Fruit fly (Drosophila melanogaster) whole organism, embryonic: ENCODE results near the gene CG43072.
A peak's percentile ranks its signal among the peaks of the same experiment; 100 is the strongest.

Experiments used
- CG12155 ChIP-seq: fragments of 200-800 bp; sonication (Bioruptor generic); optimal IDR thresholded peaks from 3 replicates; lab custom pipeline; 2016; ENCODE audit warnings: missing biosample characterization, missing genetic modification characterization
- CG12391 ChIP-seq: fragments of 200-800 bp; sonication (Bioruptor generic); optimal IDR thresholded peaks from 3 replicates; lab custom pipeline; 2018; ENCODE audit warnings: missing biosample characterization, mild to moderate bottlenecking, missing genetic modification characterization, moderate library complexity
- CG13123 ChIP-seq: fragments of 200-800 bp; sonication (Bioruptor generic); optimal IDR thresholded peaks from 2 replicates; lab custom pipeline; 2016; ENCODE audit warnings: missing biosample characterization, missing genetic modification characterization
- CG13894 ChIP-seq: fragments of 200-800 bp; sonication (Bioruptor generic); optimal IDR thresholded peaks from 3 replicates; lab custom pipeline; 2018; ENCODE audit warnings: missing biosample characterization, mild to moderate bottlenecking, missing genetic modification characterization, moderate library complexity
- CG14014 ChIP-seq: fragments of 200-800 bp; sonication (Bioruptor generic); IDR thresholded peaks from 2 replicates; pipeline ENCODE4 v1.3.6; 2022; ENCODE audit warnings: missing biosample characterization, missing genetic modification characterization
- CG14050 ChIP-seq: fragments of 200-800 bp; sonication (Bioruptor generic); IDR thresholded peaks from 3 replicates; pipeline ENCODE4 v1.3.6; 2022; ENCODE audit warnings: missing biosample characterization, missing genetic modification characterization
- CG14965 ChIP-seq: fragments of 200-800 bp; sonication (Bioruptor generic); optimal IDR thresholded peaks from 2 replicates; lab custom pipeline; 2016; ENCODE audit warnings: missing biosample characterization, missing genetic modification characterization, borderline replicate concordance
- CG15479 ChIP-seq: fragments of 200-800 bp; sonication (Bioruptor generic); optimal IDR thresholded peaks from 3 replicates; lab custom pipeline; 2019; ENCODE audit warnings: missing biosample characterization, mild to moderate bottlenecking, missing genetic modification characterization, moderate library complexity
- CG17612 ChIP-seq: fragments of 200-800 bp; sonication (Bioruptor generic); IDR thresholded peaks from 2 replicates; pipeline ENCODE4 v1.3.6; 2022; ENCODE audit warnings: missing biosample characterization, missing genetic modification characterization
- CG2678 ChIP-seq: fragments of 200-800 bp; sonication (Bioruptor generic); optimal IDR thresholded peaks from 3 replicates; lab custom pipeline; 2019; ENCODE audit warnings: missing biosample characterization, mild to moderate bottlenecking, missing genetic modification characterization, moderate library complexity
- CG4820 ChIP-seq: fragments of 200-800 bp; sonication (Bioruptor generic); optimal IDR thresholded peaks from 3 replicates; lab custom pipeline; 2016; ENCODE audit warnings: missing biosample characterization, missing genetic modification characterization
- CG4854 ChIP-seq: fragments of 200-800 bp; sonication (Bioruptor generic); optimal IDR thresholded peaks from 2 replicates; lab custom pipeline; 2016; ENCODE audit warnings: missing biosample characterization, missing genetic modification characterization, inconsistent platforms
- CG6272 ChIP-seq: fragments of 200-800 bp; sonication (Bioruptor generic); IDR thresholded peaks from 2 replicates; pipeline ENCODE4 v1.3.6; 2022; ENCODE audit warnings: missing biosample characterization, missing genetic modification characterization
- CG6654 ChIP-seq: fragments of 200-800 bp; sonication (Bioruptor generic); optimal IDR thresholded peaks from 2 replicates; lab custom pipeline; 2017; ENCODE audit warnings: missing biosample characterization, mild to moderate bottlenecking, missing genetic modification characterization
- CG6765 ChIP-seq: fragments of 200-800 bp; sonication (Bioruptor generic); optimal IDR thresholded peaks from 3 replicates; lab custom pipeline; 2017; ENCODE audit warnings: missing biosample characterization, mild to moderate bottlenecking, missing genetic modification characterization
- CG7928 ChIP-seq: fragments of 200-800 bp; sonication (Bioruptor generic); optimal IDR thresholded peaks from 2 replicates; lab custom pipeline; 2017; ENCODE audit warnings: missing biosample characterization, mild to moderate bottlenecking, missing genetic modification characterization
- CG8765 ChIP-seq: fragments of 200-800 bp; sonication (Bioruptor generic); IDR thresholded peaks from 2 replicates; pipeline ENCODE4 v1.3.6; 2022; ENCODE audit warnings: missing biosample characterization, missing genetic modification characterization
- CG9817 ChIP-seq: fragments of 200-800 bp; sonication (Bioruptor generic); optimal IDR thresholded peaks from 2 replicates; lab custom pipeline; 2018; ENCODE audit warnings: missing biosample characterization, mild to moderate bottlenecking, missing genetic modification characterization, moderate library complexity
- CG9876 ChIP-seq: fragments of 200-800 bp; sonication (Bioruptor generic); optimal IDR thresholded peaks from 2 replicates; lab custom pipeline; 2016; ENCODE audit warnings: missing biosample characterization, missing genetic modification characterization
- Dad ChIP-seq: fragments of 200-800 bp; sonication (Bioruptor generic); optimal IDR thresholded peaks from 3 replicates; lab custom pipeline; 2016; ENCODE audit warnings: missing biosample characterization, missing genetic modification characterization
- Dp ChIP-seq: fragments of 200-800 bp; sonication (Bioruptor generic); optimal IDR thresholded peaks from 2 replicates; lab custom pipeline; 2018; ENCODE audit warnings: missing biosample characterization, mild to moderate bottlenecking, missing genetic modification characterization, moderate library complexity
- Eip74EF ChIP-seq, 2 experiments: fragments of 200-800 bp in 1 of 2; fragments of >200 bp in 1 of 2; sonication (Bioruptor generic) in 1 of 2; optimal IDR thresholded peaks; 2 replicates each; lab custom pipeline; 2017 to 2019; ENCODE audit warnings: missing biosample characterization in 2 of 2, missing genetic modification characterization in 2 of 2, mild to moderate bottlenecking in 1 of 2, moderate library complexity in 1 of 2
- Ets65A ChIP-seq: fragments of 200-800 bp; sonication (Bioruptor generic); peaks from one replicate; lab custom pipeline; 2016; ENCODE audit warnings: missing biosample characterization, missing genetic modification characterization
- Ets97D ChIP-seq: fragments of 200-800 bp; sonication (Bioruptor generic); optimal IDR thresholded peaks from 3 replicates; lab custom pipeline; 2016; ENCODE audit warnings: missing biosample characterization, missing genetic modification characterization
- Fer3 ChIP-seq: fragments of 200-800 bp; sonication (Bioruptor generic); optimal IDR thresholded peaks from 2 replicates; lab custom pipeline; 2018; ENCODE audit warnings: missing biosample characterization, mild to moderate bottlenecking, missing genetic modification characterization, moderate library complexity
- H15 ChIP-seq: fragments of 200-800 bp; sonication (Bioruptor generic); IDR thresholded peaks from 3 replicates; pipeline ENCODE4 v1.3.6; 2022; ENCODE audit warnings: missing biosample characterization, missing genetic modification characterization
- Hsf ChIP-seq: fragments of 200-800 bp; sonication (Bioruptor generic); optimal IDR thresholded peaks from 3 replicates; lab custom pipeline; 2016; ENCODE audit warnings: missing biosample characterization, missing genetic modification characterization
- MTF-1 ChIP-seq: fragments of 200-800 bp; sonication (Bioruptor generic); optimal IDR thresholded peaks from 2 replicates; lab custom pipeline; 2018; ENCODE audit warnings: missing biosample characterization, mild to moderate bottlenecking, missing genetic modification characterization, borderline replicate concordance
- Oaz ChIP-seq: fragments of 200-800 bp; sonication (Bioruptor generic); IDR thresholded peaks from 2 replicates; pipeline ENCODE4 v1.3.6; 2022; ENCODE audit warnings: missing biosample characterization, missing genetic modification characterization
- Pdp1 ChIP-seq, 2 experiments: fragments of 200-800 bp; sonication (Bioruptor generic); optimal IDR thresholded peaks; 3 replicates each; lab custom pipeline; 2016; ENCODE audit warnings: missing biosample characterization in 2 of 2, missing genetic modification characterization in 2 of 2, mild to moderate bottlenecking in 1 of 2, moderate library complexity in 1 of 2
- Poxn ChIP-seq: fragments of 200-800 bp; sonication (Bioruptor generic); IDR thresholded peaks from 2 replicates; pipeline ENCODE4 v1.3.6; 2022; ENCODE audit warnings: missing biosample characterization, missing genetic modification characterization
- Sox100B ChIP-seq: fragments of 200-800 bp; sonication (Bioruptor generic); optimal IDR thresholded peaks from 3 replicates; lab custom pipeline; 2018; ENCODE audit warnings: missing biosample characterization, mild to moderate bottlenecking, missing genetic modification characterization
- Tbp ChIP-seq: fragments of >200 bp; optimal IDR thresholded peaks from 2 replicates; lab custom pipeline; 2018; ENCODE audit warnings: missing biosample characterization, missing genetic modification characterization
- Trl ChIP-seq, 3 experiments: fragments of >200 bp in 2 of 3; fragments of 200-800 bp in 1 of 3; sonication (Bioruptor generic) in 1 of 3; optimal IDR thresholded peaks; 2 replicates in 1 of 3; 3 replicates in 2 of 3; lab custom pipeline; 2016 to 2017; ENCODE audit warnings: missing biosample characterization in 1 of 3, missing genetic modification characterization in 1 of 3
- ash1 ChIP-seq: fragments of 200-800 bp; sonication (Bioruptor generic); optimal IDR thresholded peaks from 2 replicates; lab custom pipeline; 2018; ENCODE audit warnings: missing biosample characterization, mild to moderate bottlenecking, missing genetic modification characterization
- bsh ChIP-seq, 2 experiments: fragments of 200-800 bp; sonication (Bioruptor generic); optimal IDR thresholded peaks; 2 replicates each; lab custom pipeline; 2017 to 2018; ENCODE audit warnings: mild to moderate bottlenecking in 2 of 2, missing biosample characterization in 2 of 2, missing genetic modification characterization in 2 of 2, moderate library complexity in 1 of 2
- chn ChIP-seq: fragments of 200-800 bp; sonication (Bioruptor generic); optimal IDR thresholded peaks from 2 replicates; lab custom pipeline; 2016; ENCODE audit warnings: missing biosample characterization, missing genetic modification characterization
- crp ChIP-seq, 2 experiments: fragments of 200-800 bp; sonication (Bioruptor generic); optimal IDR thresholded peaks; 2 replicates in 1 of 2; 3 replicates in 1 of 2; lab custom pipeline; 2017; ENCODE audit warnings: missing biosample characterization in 2 of 2, missing genetic modification characterization in 2 of 2, mild to moderate bottlenecking in 1 of 2, moderate library complexity in 1 of 2
- fd102C ChIP-seq: fragments of 200-800 bp; sonication (Bioruptor generic); optimal IDR thresholded peaks from 2 replicates; lab custom pipeline; 2018; ENCODE audit warnings: missing biosample characterization, mild to moderate bottlenecking, missing genetic modification characterization, moderate library complexity
- gro ChIP-seq: fragments of 200-800 bp; sonication (Bioruptor generic); optimal IDR thresholded peaks from 2 replicates; lab custom pipeline; 2016; ENCODE audit warnings: missing biosample characterization, missing genetic modification characterization
- pita ChIP-seq: fragments of 200-800 bp; sonication (Bioruptor generic); optimal IDR thresholded peaks from 2 replicates; lab custom pipeline; 2017; ENCODE audit warnings: missing biosample characterization, mild to moderate bottlenecking, missing genetic modification characterization
- ro ChIP-seq: fragments of 200-800 bp; sonication (Bioruptor generic); IDR thresholded peaks from 2 replicates; pipeline ENCODE4 v1.3.6; 2022; ENCODE audit warnings: missing biosample characterization, missing genetic modification characterization
- salm ChIP-seq: fragments of 200-800 bp; sonication (Bioruptor generic); optimal IDR thresholded peaks from 2 replicates; lab custom pipeline; 2018; ENCODE audit warnings: missing biosample characterization, mild to moderate bottlenecking, missing genetic modification characterization
- sens-2 ChIP-seq: fragments of 200-800 bp; sonication (Bioruptor generic); IDR thresholded peaks from 2 replicates; pipeline ENCODE4 v1.3.6; 2022; ENCODE audit warnings: missing biosample characterization, missing genetic modification characterization
- sisA ChIP-seq: fragments of 200-800 bp; sonication (Bioruptor generic); IDR thresholded peaks from 2 replicates; pipeline ENCODE4 v1.3.6; 2022; ENCODE audit warnings: missing biosample characterization, missing genetic modification characterization
- sna ChIP-seq: fragments of 200-800 bp; sonication (Bioruptor generic); IDR thresholded peaks from 2 replicates; pipeline ENCODE4 v1.3.6; 2022; ENCODE audit warnings: missing biosample characterization, missing genetic modification characterization; ENCODE audit not compliant: partially characterized antibody
- tin ChIP-seq: fragments of 200-800 bp; sonication (Bioruptor generic); optimal IDR thresholded peaks from 3 replicates; lab custom pipeline; 2016; ENCODE audit warnings: missing biosample characterization, missing genetic modification characterization

Gene CG43072

DNA sequence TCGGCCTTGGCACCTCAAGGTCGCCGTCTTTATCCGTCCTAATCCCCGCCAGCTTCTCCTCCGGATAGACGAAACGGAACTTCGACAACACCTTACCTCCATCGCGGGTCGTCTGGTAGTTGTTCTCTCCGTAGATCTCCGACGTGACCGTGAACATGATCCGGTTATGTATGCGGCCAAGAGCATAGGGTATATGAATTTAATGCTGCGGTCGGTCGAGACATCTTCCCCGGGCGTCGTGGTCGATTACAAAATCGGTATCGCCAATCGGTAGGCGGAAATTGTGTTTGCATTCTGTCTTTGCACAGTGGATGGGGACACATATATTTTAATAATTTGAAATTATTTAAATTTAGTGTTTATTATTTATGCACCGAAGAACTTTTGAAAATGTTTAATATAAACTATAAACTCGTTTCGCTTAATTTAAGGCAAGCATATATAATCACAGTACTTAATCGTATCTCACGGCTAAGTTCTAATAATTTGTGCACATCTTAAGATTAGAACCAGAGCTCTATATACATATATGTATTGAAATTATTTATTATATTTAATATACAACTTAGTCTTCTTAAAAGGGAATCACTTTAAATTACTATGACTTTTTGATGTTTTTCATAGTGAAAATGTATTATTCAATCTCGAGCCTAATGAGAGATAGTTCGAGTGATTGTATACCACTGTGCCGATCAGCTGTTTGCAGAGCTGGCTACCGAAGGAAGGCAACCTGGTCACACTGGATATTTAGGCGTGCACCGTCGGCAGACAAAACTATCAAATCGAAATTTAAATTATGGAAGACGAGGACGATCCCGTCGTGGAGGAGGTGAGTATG, 34.3 kb upstream of the CG43072 start, which contains the start of the genes CG10584 and Polr3E (continued):
- TF ChIP-seq CG12155: peak; percentile 79
- TF ChIP-seq CG9876 (GFP tag; lab: Kevin White, UChicago): peak; percentile 34
- TF ChIP-seq Trl (optimal IDR thresholded peaks at IDR 0.05; lab: Kevin White, UChicago): no peak
- peak; percentile 44 for TF ChIP-seq Trl (GFP tag; optimal IDR thresholded peaks at IDR 0.05; lab: Kevin White, UChicago)
- TF ChIP-seq CG6654: peak; percentile 81
- peak; percentile 78 for TF ChIP-seq CG6272
- peak; percentile 35 for TF ChIP-seq Ets97D (GFP tag; lab: Kevin White, UChicago)
- peak; percentile 91 for TF ChIP-seq salm (tag; lab: Kevin White, UChicago)
- peak; percentile 64 for TF ChIP-seq CG7928 (GFP tag; lab: Kevin White, UChicago)
- no peak for TF ChIP-seq Tbp (GFP tag; lab: Kevin White, UChicago)
- TF ChIP-seq CG12391: peak; percentile 97
- no peak for TF ChIP-seq ash1 (GFP tag; lab: Kevin White, UChicago)
- peak; percentile 93 for TF ChIP-seq CG9817
- peak; percentile 82 for TF ChIP-seq CG4820 (GFP tag; lab: Kevin White, UChicago)
- peak; percentile 45; the same call in 1 of the 2 replicates for TF ChIP-seq sens-2 (GFP tag; lab: Robert Waterston, UW)
- peak; percentile 63 to 66 for TF ChIP-seq Pdp1 (GFP tag; optimal IDR thresholded peaks at IDR 0.05; lab: Kevin White, UChicago)
- TF ChIP-seq CG13894 (tag; lab: Kevin White, UChicago): peak; percentile 91
- TF ChIP-seq Oaz: peak; percentile 55
- TF ChIP-seq crp (GFP tag; optimal IDR thresholded peaks at IDR 0.05; lab: Kevin White, UChicago): peak; percentile 65 to 95
- peak; percentile 42 for TF ChIP-seq gro (GFP tag; lab: Kevin White, UChicago)
- no peak for TF ChIP-seq Dad
- TF ChIP-seq Poxn (GFP tag; lab: Robert Waterston, UW): 0 out of 2 replicates have a peak, but pooled peaks have one; percentile 16
- peak; percentile 42 for TF ChIP-seq chn
- peak; percentile 76; the same call in 1 of the 2 replicates for TF ChIP-seq CG14014 (GFP tag; lab: Robert Waterston, UW)
- peak; percentile 76 for TF ChIP-seq MTF-1 (GFP tag; lab: Kevin White, UChicago)
- TF ChIP-seq CG14050 (GFP tag; lab: Robert Waterston, UW): peak; percentile 62
- TF ChIP-seq CG2678 (tag; lab: Kevin White, UChicago): peak; percentile 97
- peak; percentile 55; the same call in 2 of the 3 replicates for TF ChIP-seq H15
- peak; percentile 97 for TF ChIP-seq Sox100B (GFP tag; lab: Kevin White, UChicago)
- TF ChIP-seq CG17612 (GFP tag; lab: Robert Waterston, UW): no peak
- TF ChIP-seq Eip74EF (GFP tag; optimal IDR thresholded peaks at IDR 0.05; lab: Kevin White, UChicago): peak in 1 of 2 experiments; percentile 94
- TF ChIP-seq sna (GFP tag; lab: Robert Waterston, UW): peak; percentile 61; the same call in 1 of the 2 replicates
- peak; percentile 71 for TF ChIP-seq fd102C (GFP tag; lab: Kevin White, UChicago)
- peak; percentile 80 for TF ChIP-seq Ets65A
- TF ChIP-seq pita (GFP tag; lab: Kevin White, UChicago): no peak
- TF ChIP-seq CG4854: peak; percentile 27
- TF ChIP-seq tin (GFP tag; lab: Kevin White, UChicago): peak; percentile 84
- peak; percentile 62; the same call in 1 of the 2 replicates for TF ChIP-seq CG8765 (GFP tag; lab: Robert Waterston, UW)
- peak; percentile 69; the same call in 1 of the 2 replicates for TF ChIP-seq ro (GFP tag; lab: Robert Waterston, UW)
- peak; percentile 80 for TF ChIP-seq CG13123 (GFP tag; lab: Kevin White, UChicago)
- peak; percentile 90 for TF ChIP-seq Fer3 (tag; lab: Kevin White, UChicago)
- peak; percentile 86 to 89 for TF ChIP-seq bsh (GFP tag; optimal IDR thresholded peaks at IDR 0.05; lab: Kevin White, UChicago)
- peak; percentile 33 for TF ChIP-seq Dp (GFP tag; lab: Kevin White, UChicago)
- TF ChIP-seq CG6765 (GFP tag; lab: Kevin White, UChicago): peak; percentile 90
- peak; percentile 78 for TF ChIP-seq sisA (GFP tag; lab: Robert Waterston, UW)
- TF ChIP-seq CG14965 (GFP tag; lab: Kevin White, UChicago): no peak
- TF ChIP-seq Hsf (GFP tag; lab: Kevin White, UChicago): peak; percentile 61
- peak; percentile 58 for TF ChIP-seq CG15479
